Worm (Caenorhabditis elegans) whole organism, L4/young adult: Measurements from ENCODE around the gene ric-4.

Experiments
- W03F9.2 ChIP-seq: fragments of 150-350 bp; optimal IDR thresholded peaks from 2 replicates; lab custom pipeline; 2014; ENCODE audit warnings: missing biosample characterization, missing genetic modification characterization
- dao-5 ChIP-seq: sonication (generic microtip); optimal IDR thresholded peaks from 2 replicates; lab custom pipeline; 2016; ENCODE audit warnings: missing genotype, missing genetic modification characterization, moderate library complexity, missing compliant biosample characterization
- him-1 ChIP-seq: sonication (generic microtip); optimal IDR thresholded peaks from 2 replicates; lab custom pipeline; 2016; ENCODE audit warnings: missing genotype, missing genetic modification reagents, missing genetic modification characterization, missing compliant biosample characterization

Gene ric-4

DNA sequence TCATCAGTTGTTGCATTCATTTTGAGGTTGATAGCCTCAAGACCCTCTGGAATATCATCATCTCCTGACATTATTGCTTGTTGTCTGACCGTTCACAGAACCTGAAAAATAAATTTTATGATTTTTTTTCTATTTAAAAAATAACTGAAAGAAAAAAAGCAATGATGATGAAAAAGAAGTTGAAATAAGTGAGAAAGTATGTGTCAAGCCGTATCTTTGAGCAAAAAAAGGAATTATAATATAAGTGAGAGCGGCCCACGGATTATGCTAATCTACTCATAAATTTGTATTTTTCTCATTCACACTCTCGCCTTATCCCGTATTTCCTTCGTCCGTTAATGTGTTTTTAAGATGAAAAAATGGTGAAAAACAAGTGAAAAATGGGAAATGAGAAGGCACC is at the start of gene ric-4:
Gene ric-4 (minus strand): TSS at position 101 of the 400 bp plus-strand sequence.
- TF ChIP-seq dao-5 (tag; lab: Kevin White, UChicago) (no peak), him-1 (no peak), W03F9.2 (tag; lab: Kevin White, UChicago) (no peak)

DNA sequence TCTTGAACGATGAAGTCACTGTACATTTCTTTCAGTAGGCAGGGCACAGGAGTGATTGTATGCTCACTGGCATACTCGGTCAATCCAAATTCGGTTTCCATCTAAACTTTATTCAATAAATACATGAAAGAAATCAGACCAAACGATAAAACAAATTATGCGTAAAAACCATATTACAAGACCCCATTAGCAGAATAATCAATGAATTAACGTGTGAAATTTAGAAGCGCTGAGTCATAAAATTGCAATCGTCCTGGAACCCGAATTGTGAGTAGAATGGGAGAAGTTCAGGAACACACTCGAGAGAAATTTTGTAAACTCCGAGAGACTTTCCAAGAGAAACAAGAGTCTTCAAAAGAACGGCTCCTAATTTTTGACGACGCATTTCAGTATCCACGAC is 49.3 kb upstream of the ric-4 start, which contains the start of gene B0024.11:
Gene B0024.11 (minus strand): TSS at position 101 of the 400 bp plus-strand sequence.
- TF ChIP-seq dao-5 (tag; lab: Kevin White, UChicago) = no peak
- TF ChIP-seq him-1 = no peak
- no peak for TF ChIP-seq W03F9.2 (tag; lab: Kevin White, UChicago)

- TF ChIP-seq him-1 (no peak), W03F9.2 (tag; lab: Kevin White, UChicago) (no peak), dao-5 (tag; lab: Kevin White, UChicago) (no peak)
Measured at ce11 chrV:10317294-10317693, 47.2 kb upstream of the ric-4 start, which contains the start of gene asps-1. Gene asps-1 (minus strand): TSS chrV:10317394.

ce11 chrV:10314371-10314770 is 44.3 kb upstream of the ric-4 start, which contains the start of gene trx-2:
Gene trx-2 (plus strand): TSS chrV:10314671.
- TF ChIP-seq W03F9.2 (tag; lab: Kevin White, UChicago) = no peak
- TF ChIP-seq him-1 = no peak
- no peak for TF ChIP-seq dao-5 (tag; lab: Kevin White, UChicago)

ce11 chrV:10313953-10314352 is 43.8 kb upstream of the ric-4 start, which contains the start of gene gcy-6:
Gene gcy-6 (minus strand): TSS chrV:10314053.
- no peak for TF ChIP-seq him-1

DNA sequence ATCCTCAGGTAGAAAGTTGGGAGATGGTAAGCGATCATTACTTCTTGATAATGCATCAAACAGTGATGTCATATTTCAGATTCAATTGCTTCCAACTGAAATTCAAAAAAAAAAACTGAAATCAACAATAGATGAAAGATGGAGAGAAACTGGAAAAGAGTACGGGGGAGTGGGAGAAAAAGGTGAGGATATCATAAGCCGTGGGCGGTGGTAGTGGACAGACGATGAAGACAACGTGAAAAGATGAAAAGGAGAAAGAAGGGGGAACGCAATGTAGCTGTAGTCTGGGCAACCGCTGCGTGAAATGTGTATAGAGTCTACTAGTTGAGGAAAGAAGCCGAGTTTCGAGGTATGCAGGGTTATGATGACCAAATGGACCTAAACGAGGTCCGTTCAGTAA is 37.2 kb upstream of the ric-4 start, which contains the start of gene che-12:
Gene che-12 (minus strand): TSS at position 101 of the 400 bp plus-strand sequence.
- TF ChIP-seq dao-5 (tag; lab: Kevin White, UChicago) (no peak), W03F9.2 (tag; lab: Kevin White, UChicago) (no peak), him-1 (no peak)

- TF ChIP-seq dao-5 (tag; lab: Kevin White, UChicago) (no peak), W03F9.2 (tag; lab: Kevin White, UChicago) (no peak), him-1 (no peak)
Measured at ce11 chrV:10297099-10297498, 27.0 kb upstream of the ric-4 start, which contains the start of gene B0024.4. Gene B0024.4 (plus strand): TSS chrV:10297399.

- no peak for TF ChIP-seq W03F9.2 (tag; lab: Kevin White, UChicago)
- no peak for TF ChIP-seq him-1
- TF ChIP-seq dao-5 (tag; lab: Kevin White, UChicago) = no peak
Measured at ce11 chrV:10294549-10294948, 24.4 kb upstream of the ric-4 start, which contains the start of gene col-150. Gene col-150 (minus strand): TSS chrV:10294649.

- TF ChIP-seq him-1 = no peak
- no peak for TF ChIP-seq dao-5 (tag; lab: Kevin White, UChicago)
- no peak for TF ChIP-seq W03F9.2 (tag; lab: Kevin White, UChicago)
Measured at ce11 chrV:10292819-10293357, 22.8 kb upstream of the ric-4 start, which contains the start of gene col-149. Gene col-149 (minus strand): TSS chrV:10292869.

- no peak for TF ChIP-seq him-1
- no peak for TF ChIP-seq dao-5 (tag; lab: Kevin White, UChicago)
- TF ChIP-seq W03F9.2 (tag; lab: Kevin White, UChicago) = no peak
Measured at ce11 chrV:10291848-10292247, 21.7 kb upstream of the ric-4 start.

DNA sequence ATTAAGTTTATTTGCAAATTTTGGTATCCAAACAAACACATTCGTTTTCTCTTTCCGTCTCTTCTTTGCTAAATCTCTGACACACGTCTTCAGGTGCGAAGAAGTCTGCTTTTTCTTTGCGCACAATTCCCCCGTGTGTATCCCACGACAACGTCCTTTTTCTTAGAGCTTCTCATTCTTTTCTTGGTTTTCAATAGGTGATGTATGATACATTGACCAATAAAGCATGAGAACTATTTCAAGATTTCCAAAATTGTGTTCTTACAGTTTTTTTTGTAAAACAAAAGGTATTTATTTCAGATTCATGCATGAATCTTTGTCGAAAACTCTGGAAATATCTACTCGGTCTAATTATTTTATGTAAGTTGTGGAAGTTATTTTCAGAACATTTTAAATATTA is 19.6 kb upstream of the ric-4 start, which contains the start of gene B0024.15:
Gene B0024.15 (plus strand): TSS at position 301 of the 400 bp plus-strand sequence.
- TF ChIP-seq W03F9.2 (tag; lab: Kevin White, UChicago) = no peak

ce11 chrV:10287260-10287659 is 17.1 kb upstream of the ric-4 start, which contains the start of gene B0024.3:
Gene B0024.3 (plus strand): TSS chrV:10287560.
- TF ChIP-seq him-1 = no peak
- no peak for TF ChIP-seq dao-5 (tag; lab: Kevin White, UChicago)
- no peak for TF ChIP-seq W03F9.2 (tag; lab: Kevin White, UChicago)

DNA sequence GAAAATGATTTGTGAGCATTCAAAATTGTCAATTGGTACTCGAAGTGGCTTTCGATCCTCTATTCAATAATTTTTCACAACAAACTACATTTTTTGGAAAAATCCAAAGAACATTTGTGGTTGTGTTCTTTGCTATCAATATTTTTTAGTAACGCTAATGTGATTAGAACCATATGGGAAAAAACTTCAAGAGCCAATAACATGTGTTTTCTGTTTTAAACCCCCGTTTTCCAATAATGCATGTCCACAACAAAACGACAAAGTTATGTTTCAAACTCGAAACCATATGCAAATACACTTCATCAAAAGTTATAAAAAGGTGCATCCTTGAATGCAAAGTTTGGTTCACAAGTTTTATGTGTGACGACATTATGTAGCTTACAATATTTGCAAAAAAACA is 15.7 kb upstream of the ric-4 start:
- TF ChIP-seq him-1 (no peak), dao-5 (tag; lab: Kevin White, UChicago) (no peak), W03F9.2 (tag; lab: Kevin White, UChicago) (no peak)

DNA sequence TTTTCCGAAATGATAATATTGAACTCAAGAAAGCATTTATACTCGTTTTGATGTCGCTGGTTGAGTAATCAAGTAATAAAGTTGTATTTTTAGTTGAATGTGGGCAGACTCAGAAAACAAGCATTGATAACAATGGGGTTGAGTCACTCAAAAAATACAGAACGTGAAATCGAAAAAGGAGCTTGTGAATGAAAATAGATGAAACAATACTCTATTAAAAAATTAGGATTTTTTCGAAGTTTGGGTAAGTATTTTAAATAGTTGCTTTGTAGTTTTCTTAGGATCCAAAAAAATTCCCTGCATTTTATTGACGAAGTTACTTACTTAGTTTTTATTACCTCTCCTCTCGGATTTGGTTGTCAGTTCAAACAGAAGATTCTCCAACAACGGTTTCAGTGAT is 13.3 kb upstream of the ric-4 start, which contains the start of gene lys-3:
Gene lys-3 (minus strand): TSS at position 101 of the 400 bp plus-strand sequence.
- no peak for TF ChIP-seq dao-5 (tag; lab: Kevin White, UChicago)
- no peak for TF ChIP-seq W03F9.2 (tag; lab: Kevin White, UChicago)
- no peak for TF ChIP-seq him-1

ce11 chrV:10281374-10281773 is 11.3 kb upstream of the ric-4 start, which contains the start of gene lys-2:
Gene lys-2 (minus strand): TSS chrV:10281474.
- no peak for TF ChIP-seq W03F9.2 (tag; lab: Kevin White, UChicago)
- no peak for TF ChIP-seq dao-5 (tag; lab: Kevin White, UChicago)
- TF ChIP-seq him-1 = no peak
